Worm (Caenorhabditis elegans): ENCODE measurements around the gene Y111B2A.21.

DNA sequence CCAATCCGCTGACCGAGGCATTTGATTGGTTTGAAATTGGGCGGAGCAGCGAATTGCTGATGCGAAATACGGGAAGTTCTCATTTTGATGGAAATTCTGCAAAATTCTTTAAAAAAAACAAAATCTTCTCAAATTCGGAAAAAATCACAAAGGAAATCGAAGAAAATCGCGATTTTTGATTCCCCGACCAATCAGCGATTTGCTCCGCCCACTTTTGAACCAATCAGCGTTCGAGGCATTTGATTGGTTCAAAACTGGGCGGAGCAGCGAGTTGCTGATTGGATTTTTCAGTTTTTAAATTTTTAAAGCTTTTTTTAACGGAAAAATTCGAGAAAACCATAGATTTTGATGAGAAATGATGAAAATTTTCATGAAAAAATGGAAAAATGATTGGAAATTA, 5.9 kb upstream of the Y111B2A.21 start:
- no peak for TF ChIP-seq dao-5 (tag; optimal IDR thresholded peaks at IDR 0.05)
- TF ChIP-seq him-1 (tag; optimal IDR thresholded peaks at IDR 0.05): no peak
- TF ChIP-seq W03F9.2 (tag; optimal IDR thresholded peaks at IDR 0.05): no peak

All from whole organism, L4/young adult.